Worm (Caenorhabditis elegans) whole organism, L1 larva: ENCODE data around the gene H20J04.4.

Experiments used
- egl-27 ChIP-seq, 2 experiments: fragments of 150-350 bp in 1 of 2; sonication (generic microtip); optimal IDR thresholded peaks; 3 replicates each; lab custom pipeline; 2017 to 2018; ENCODE audit warnings: missing biosample characterization in 2 of 2, missing genetic modification characterization in 2 of 2, missing genetic modification reagents in 2 of 2
- fkh-10 ChIP-seq: sonication (generic microtip); optimal IDR thresholded peaks from 2 replicates; lab custom pipeline; 2017; ENCODE audit warnings: missing biosample characterization, missing genetic modification reagents, missing genetic modification characterization
- lin-39 ChIP-seq: fragments of 150-350 bp; optimal IDR thresholded peaks from 2 replicates; lab custom pipeline; 2014; ENCODE audit warnings: missing biosample characterization, missing genetic modification reagents, missing genetic modification characterization
- unc-62 ChIP-seq: fragments of 150-350 bp; optimal IDR thresholded peaks from 2 replicates; lab custom pipeline; 2014; ENCODE audit warnings: missing biosample characterization, missing genetic modification reagents, missing genetic modification characterization
- zag-1 ChIP-seq: fragments of 150-350 bp; optimal IDR thresholded peaks from 2 replicates; lab custom pipeline; 2014; ENCODE audit warnings: missing biosample characterization, missing genetic modification characterization

DNA sequence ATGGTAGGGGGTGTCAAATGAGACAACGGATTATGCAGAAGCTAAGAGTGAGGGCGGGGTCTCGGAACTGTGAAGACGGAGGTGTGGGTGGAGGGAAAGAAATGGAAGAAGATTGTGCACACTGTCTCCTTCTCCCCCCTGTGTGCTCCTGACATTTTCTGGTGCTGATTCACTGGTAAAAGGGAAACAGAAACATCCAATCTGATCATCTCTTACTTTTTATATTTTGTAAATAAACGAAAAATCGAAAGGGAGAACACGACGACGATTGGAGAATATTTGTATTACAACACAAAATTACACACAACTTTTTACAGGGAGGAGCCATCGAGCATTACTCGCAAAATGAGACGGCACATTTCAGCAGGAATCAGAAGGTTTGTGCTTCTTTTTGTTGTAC lies 54.5 kb downstream of the H20J04.4 start, which contains the start of gene fkh-6:
- TF ChIP-seq zag-1 (tag; lab: Kevin White, UChicago) (no peak), lin-39 (no peak), unc-62 (GFP tag; lab: Kevin White, UChicago) (no peak), fkh-10 (GFP tag; lab: Kevin White, UChicago) (no peak), egl-27 (tag; optimal IDR thresholded peaks at IDR 0.05; lab: Kevin White, UChicago) (no peak)
